Fruit fly (Drosophila melanogaster) whole organism, wandering third instar larva: ENCODE measurements around the gene Stt3A.

ENCODE experiments used
- Abd-B ChIP-seq: fragments of >200 bp; optimal IDR thresholded peaks from 2 replicates; lab custom pipeline; 2017; ENCODE audit warnings: missing biosample characterization, missing genetic modification characterization
- Myc ChIP-seq: fragments of >200 bp; optimal IDR thresholded peaks from 2 replicates; lab custom pipeline; 2017
- OdsH ChIP-seq: fragments of 200-800 bp; sonication (Bioruptor generic); optimal IDR thresholded peaks from 2 replicates; lab custom pipeline; 2016; ENCODE audit warnings: missing biosample characterization, mild to moderate bottlenecking, missing genetic modification characterization
- Vsx2 ChIP-seq: fragments of 200-300, 225-300 bp; sonication (Bioruptor generic); optimal IDR thresholded peaks from 2 replicates; lab custom pipeline; 2018; ENCODE audit warnings: missing biosample characterization, missing genetic modification characterization; ENCODE audit not compliant: partially characterized antibody
- dsf ChIP-seq: sonication (Bioruptor generic); optimal IDR thresholded peaks from 2 replicates; lab custom pipeline; 2016; ENCODE audit warnings: missing biosample characterization, missing genetic modification characterization, borderline replicate concordance
- lola ChIP-seq: fragments of >200 bp; optimal IDR thresholded peaks from 2 replicates; lab custom pipeline; 2017; ENCODE audit warnings: missing biosample characterization, missing genetic modification characterization
- pan ChIP-seq: fragments of >200 bp; optimal IDR thresholded peaks from 2 replicates; lab custom pipeline; 2017

DNA sequence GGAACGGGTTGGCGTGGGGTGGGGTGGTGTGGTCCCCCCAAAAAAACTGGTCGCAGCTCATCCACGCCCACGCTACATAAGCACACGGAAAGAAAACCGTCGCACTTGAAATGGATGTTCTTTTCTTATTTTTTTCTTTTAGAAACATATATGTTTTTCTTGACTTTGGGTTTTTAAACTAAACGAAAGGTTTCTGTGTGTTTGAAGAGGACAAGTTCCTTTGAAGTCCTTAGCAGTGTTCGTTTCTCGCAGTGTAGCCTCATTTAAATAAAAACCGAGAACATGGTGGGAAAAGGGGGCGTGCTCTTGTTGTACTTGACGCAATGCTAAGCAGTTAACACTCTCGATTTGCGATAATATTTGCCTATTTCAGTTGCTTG is 20.6 kb upstream of the Stt3A start:
- TF ChIP-seq Abd-B = no peak
- TF ChIP-seq Myc (lab: Kevin White, UChicago) = no peak
- no peak for TF ChIP-seq lola (GFP tag; lab: Kevin White, UChicago)
- peak; percentile 51 for TF ChIP-seq OdsH (GFP tag; lab: Kevin White, UChicago)
- TF ChIP-seq Vsx2 = no peak
- TF ChIP-seq pan = no peak
- TF ChIP-seq dsf = no peak
